Fruit fly (Drosophila melanogaster) Kc167 (cell line): Measurements from ENCODE around the gene Trmt112.

Experiments
- Sin3A ChIP-seq: fragments of >200 bp; optimal IDR thresholded peaks from 2 replicates; lab custom pipeline; 2018; ENCODE audit warnings: missing external identifiers
- h ChIP-seq: fragments of >200 bp; optimal IDR thresholded peaks from 3 replicates; lab custom pipeline; 2018; ENCODE audit warnings: missing external identifiers
- insv ChIP-seq: fragments of >200 bp; optimal IDR thresholded peaks from 3 replicates; lab custom pipeline; 2018; ENCODE audit warnings: missing external identifiers
- ttk ChIP-seq: sonication (Bioruptor generic); optimal IDR thresholded peaks from 2 replicates; lab custom pipeline; 2017; ENCODE audit warnings: missing external identifiers

DNA sequence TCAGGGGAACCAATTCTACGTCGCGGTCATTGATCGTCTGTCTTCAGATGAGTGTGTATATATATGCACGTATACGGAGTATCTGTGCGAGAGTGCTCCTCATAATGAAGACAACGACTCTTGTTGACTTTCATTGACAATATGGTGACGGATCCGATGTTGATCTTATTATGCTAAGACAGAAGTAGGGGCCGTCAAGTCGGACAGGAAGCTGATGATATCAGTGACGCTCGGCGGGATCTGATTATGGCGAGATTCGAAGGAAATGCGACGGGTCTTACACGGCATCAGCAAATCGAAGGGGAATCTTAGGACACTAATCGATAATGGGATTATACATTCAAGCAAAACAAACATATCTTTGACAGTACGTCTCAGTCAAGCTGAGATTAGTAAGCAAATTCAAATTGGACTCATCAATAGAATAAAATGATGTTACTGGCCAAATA is 37.9 kb upstream of the Trmt112 start:
- TF ChIP-seq h (lab: Kevin White, UChicago) (no peak), ttk (lab: Kevin White, UChicago) (no peak), Sin3A (lab: Kevin White, UChicago) (no peak), insv (no peak)
